Fruit fly (Drosophila melanogaster) whole organism, pupa: ENCODE results near the gene CG5953.

Source experiments
- CG12605 ChIP-seq: fragments of 200-800 bp; sonication (Bioruptor generic); IDR thresholded peaks from 2 replicates; pipeline ENCODE4 v1.3.6; 2022; ENCODE audit warnings: missing biosample characterization, missing genetic modification characterization
- CG13204 ChIP-seq: fragments of 200-800 bp; sonication (Bioruptor generic); optimal IDR thresholded peaks from 2 replicates; lab custom pipeline; 2018; ENCODE audit warnings: missing biosample characterization, mild to moderate bottlenecking, missing genetic modification characterization, moderate library complexity
- CG15710 ChIP-seq: fragments of 200-800 bp; sonication (Bioruptor generic); optimal IDR thresholded peaks from 2 replicates; lab custom pipeline; 2018; ENCODE audit warnings: missing biosample characterization, mild to moderate bottlenecking, missing genetic modification characterization, moderate library complexity
- CG17806 ChIP-seq: fragments of 200-800 bp; sonication (Bioruptor generic); optimal IDR thresholded peaks from 2 replicates; lab custom pipeline; 2018; ENCODE audit warnings: missing biosample characterization, mild to moderate bottlenecking, missing genetic modification characterization, moderate library complexity
- CG32121 ChIP-seq: fragments of 200-800 bp; sonication (Bioruptor generic); IDR thresholded peaks from 2 replicates; pipeline ENCODE4 v1.3.6; 2022; ENCODE audit warnings: missing biosample characterization, missing genetic modification characterization
- CG34367 ChIP-seq: fragments of 200-800 bp; sonication (Bioruptor generic); optimal IDR thresholded peaks from 2 replicates; lab custom pipeline; 2018; ENCODE audit warnings: missing biosample characterization, mild to moderate bottlenecking, missing genetic modification characterization
- CG4496 ChIP-seq: fragments of 200-800 bp; sonication (Bioruptor generic); IDR thresholded peaks from 3 replicates; pipeline ENCODE4 v1.3.6; 2022; ENCODE audit warnings: missing biosample characterization, missing genetic modification characterization
- CG8301 ChIP-seq: fragments of 200-800 bp; sonication (Bioruptor generic); optimal IDR thresholded peaks from 2 replicates; lab custom pipeline; 2018; ENCODE audit warnings: missing biosample characterization, mild to moderate bottlenecking, missing genetic modification characterization
- CG9948 ChIP-seq: fragments of 200-800 bp; sonication (Bioruptor generic); optimal IDR thresholded peaks from 2 replicates; lab custom pipeline; 2018; ENCODE audit warnings: missing biosample characterization, mild to moderate bottlenecking, missing genetic modification characterization, moderate library complexity
- D1 ChIP-seq: fragments of 200-800 bp; sonication (Bioruptor generic); optimal IDR thresholded peaks from 2 replicates; lab custom pipeline; 2018; ENCODE audit warnings: missing biosample characterization, mild to moderate bottlenecking, missing genetic modification characterization, moderate library complexity
- EcR ChIP-seq: fragments of 200-800 bp; sonication (Bioruptor generic); optimal IDR thresholded peaks from 3 replicates; lab custom pipeline; 2019; ENCODE audit warnings: missing biosample characterization, missing genetic modification characterization, mild to moderate bottlenecking, moderate library complexity, missing genetic modification reagents
- Ets98B ChIP-seq: fragments of 200-800 bp; sonication (Bioruptor generic); IDR thresholded peaks from 2 replicates; pipeline ENCODE4 v1.3.6; 2022; ENCODE audit warnings: missing biosample characterization, missing genetic modification characterization
- Pif1A ChIP-seq: fragments of 200-800 bp; sonication (Bioruptor generic); optimal IDR thresholded peaks from 3 replicates; lab custom pipeline; 2016; ENCODE audit warnings: missing biosample characterization, missing genetic modification characterization
- fd96Ca ChIP-seq: fragments of 200-800 bp; sonication (Bioruptor generic); IDR thresholded peaks from 3 replicates; pipeline ENCODE4 v1.3.6; 2022; ENCODE audit warnings: missing biosample characterization, missing genetic modification characterization
- gl ChIP-seq: fragments of 200-800 bp; sonication (Bioruptor generic); optimal IDR thresholded peaks from 2 replicates; lab custom pipeline; 2018; ENCODE audit warnings: missing biosample characterization, mild to moderate bottlenecking, missing genetic modification characterization

CG5953 gene

DNA sequence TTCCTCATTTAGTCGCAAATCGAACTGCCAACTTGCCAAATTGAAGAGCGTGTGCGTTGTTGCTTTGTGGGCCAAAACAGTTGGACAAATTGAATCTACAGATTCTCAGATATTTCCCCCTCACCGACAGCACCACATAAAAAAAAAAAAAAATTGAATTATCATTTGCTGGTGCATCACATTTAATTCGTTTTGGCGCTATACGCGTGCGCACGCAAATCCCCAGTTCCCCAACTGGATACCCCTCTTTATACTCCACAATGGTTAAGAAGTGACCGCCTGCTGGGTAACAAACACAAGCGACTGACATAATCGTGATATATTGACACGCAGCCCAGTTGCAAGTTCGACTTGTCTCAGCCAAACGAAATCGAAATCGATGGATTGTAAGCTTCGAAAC, 74.3 kb downstream of the CG5953 start:
- no peak for TF ChIP-seq fd96Ca (GFP tag; lab: Robert Waterston, UW)
- no peak for TF ChIP-seq CG8301
- no peak for TF ChIP-seq EcR (GFP tag; lab: Kevin White, UChicago)
- no peak for TF ChIP-seq CG34367 (tag; lab: Kevin White, UChicago)
- TF ChIP-seq D1 (tag; lab: Kevin White, UChicago): no peak
- no peak for TF ChIP-seq CG13204 (GFP tag; lab: Kevin White, UChicago)
- TF ChIP-seq CG32121 (GFP tag; lab: Robert Waterston, UW): no peak
- no peak for TF ChIP-seq CG12605 (GFP tag; lab: Robert Waterston, UW)
- no peak for TF ChIP-seq CG15710 (tag; lab: Kevin White, UChicago)
- TF ChIP-seq gl (tag; lab: Kevin White, UChicago): no peak
- TF ChIP-seq CG9948 (tag; lab: Kevin White, UChicago): no peak
- TF ChIP-seq Ets98B (GFP tag; lab: Robert Waterston, UW): no peak
- TF ChIP-seq CG4496: no peak
- TF ChIP-seq Pif1A (GFP tag; lab: Kevin White, UChicago): no peak
- no peak for TF ChIP-seq CG17806 (tag; lab: Kevin White, UChicago)
